Fruit fly (Drosophila melanogaster) whole organism, pupa: ENCODE measurements around the gene mRpS31.

ENCODE experiments used
- CG10348 ChIP-seq: fragments of 200-800 bp; sonication (Bioruptor generic); IDR thresholded peaks from 2 replicates; pipeline ENCODE4 v1.3.6; 2022; ENCODE audit warnings: missing biosample characterization, missing genetic modification characterization
- CG12605 ChIP-seq: fragments of 200-800 bp; sonication (Bioruptor generic); IDR thresholded peaks from 2 replicates; pipeline ENCODE4 v1.3.6; 2022; ENCODE audit warnings: missing biosample characterization, missing genetic modification characterization
- CG13204 ChIP-seq: fragments of 200-800 bp; sonication (Bioruptor generic); optimal IDR thresholded peaks from 2 replicates; lab custom pipeline; 2018; ENCODE audit warnings: missing biosample characterization, mild to moderate bottlenecking, missing genetic modification characterization, moderate library complexity
- CG14655 ChIP-seq: fragments of 200-800 bp; sonication (Bioruptor generic); optimal IDR thresholded peaks from 3 replicates; lab custom pipeline; 2017; ENCODE audit warnings: mild to moderate bottlenecking, missing biosample characterization, missing genetic modification reagents, missing genetic modification characterization
- CG15710 ChIP-seq: fragments of 200-800 bp; sonication (Bioruptor generic); optimal IDR thresholded peaks from 2 replicates; lab custom pipeline; 2018; ENCODE audit warnings: missing biosample characterization, mild to moderate bottlenecking, missing genetic modification characterization, moderate library complexity
- CG17806 ChIP-seq: fragments of 200-800 bp; sonication (Bioruptor generic); optimal IDR thresholded peaks from 2 replicates; lab custom pipeline; 2018; ENCODE audit warnings: missing biosample characterization, mild to moderate bottlenecking, missing genetic modification characterization, moderate library complexity
- CG32121 ChIP-seq: fragments of 200-800 bp; sonication (Bioruptor generic); IDR thresholded peaks from 2 replicates; pipeline ENCODE4 v1.3.6; 2022; ENCODE audit warnings: missing biosample characterization, missing genetic modification characterization
- CG34367 ChIP-seq: fragments of 200-800 bp; sonication (Bioruptor generic); optimal IDR thresholded peaks from 2 replicates; lab custom pipeline; 2018; ENCODE audit warnings: missing biosample characterization, mild to moderate bottlenecking, missing genetic modification characterization
- CG4496 ChIP-seq: fragments of 200-800 bp; sonication (Bioruptor generic); IDR thresholded peaks from 3 replicates; pipeline ENCODE4 v1.3.6; 2022; ENCODE audit warnings: missing biosample characterization, missing genetic modification characterization
- CG8159 ChIP-seq: fragments of 200-800 bp; sonication (Bioruptor generic); optimal IDR thresholded peaks from 3 replicates; lab custom pipeline; 2018; ENCODE audit warnings: missing biosample characterization, mild to moderate bottlenecking, missing genetic modification characterization, moderate library complexity
- CG8301 ChIP-seq: fragments of 200-800 bp; sonication (Bioruptor generic); optimal IDR thresholded peaks from 2 replicates; lab custom pipeline; 2018; ENCODE audit warnings: missing biosample characterization, mild to moderate bottlenecking, missing genetic modification characterization
- CG9948 ChIP-seq: fragments of 200-800 bp; sonication (Bioruptor generic); optimal IDR thresholded peaks from 2 replicates; lab custom pipeline; 2018; ENCODE audit warnings: missing biosample characterization, mild to moderate bottlenecking, missing genetic modification characterization, moderate library complexity
- D1 ChIP-seq: fragments of 200-800 bp; sonication (Bioruptor generic); optimal IDR thresholded peaks from 2 replicates; lab custom pipeline; 2018; ENCODE audit warnings: missing biosample characterization, mild to moderate bottlenecking, missing genetic modification characterization, moderate library complexity
- EcR ChIP-seq: fragments of 200-800 bp; sonication (Bioruptor generic); optimal IDR thresholded peaks from 3 replicates; lab custom pipeline; 2019; ENCODE audit warnings: missing biosample characterization, missing genetic modification characterization, mild to moderate bottlenecking, moderate library complexity, missing genetic modification reagents
- Ets98B ChIP-seq: fragments of 200-800 bp; sonication (Bioruptor generic); IDR thresholded peaks from 2 replicates; pipeline ENCODE4 v1.3.6; 2022; ENCODE audit warnings: missing biosample characterization, missing genetic modification characterization
- Pif1A ChIP-seq: fragments of 200-800 bp; sonication (Bioruptor generic); optimal IDR thresholded peaks from 3 replicates; lab custom pipeline; 2016; ENCODE audit warnings: missing biosample characterization, missing genetic modification characterization
- Pif1B ChIP-seq: fragments of 200-800 bp; sonication (Bioruptor generic); optimal IDR thresholded peaks from 3 replicates; lab custom pipeline; 2016; ENCODE audit warnings: missing biosample characterization, missing genetic modification characterization
- Snoo ChIP-seq: fragments of 200-800 bp; sonication (Bioruptor generic); optimal IDR thresholded peaks from 3 replicates; lab custom pipeline; 2017; ENCODE audit warnings: missing biosample characterization, mild to moderate bottlenecking, missing genetic modification characterization, inconsistent platforms
- fd96Ca ChIP-seq: fragments of 200-800 bp; sonication (Bioruptor generic); IDR thresholded peaks from 3 replicates; pipeline ENCODE4 v1.3.6; 2022; ENCODE audit warnings: missing biosample characterization, missing genetic modification characterization
- gl ChIP-seq: fragments of 200-800 bp; sonication (Bioruptor generic); optimal IDR thresholded peaks from 2 replicates; lab custom pipeline; 2018; ENCODE audit warnings: missing biosample characterization, mild to moderate bottlenecking, missing genetic modification characterization
- rn ChIP-seq: fragments of 200-800 bp; sonication (Bioruptor generic); IDR thresholded peaks from 2 replicates; pipeline ENCODE4 v1.3.6; 2022; ENCODE audit warnings: missing biosample characterization, missing genetic modification characterization

Gene mRpS31

dm6 chr3L:16042640-16043039 lies 37.6 kb downstream of the mRpS31 start:
- TF ChIP-seq Ets98B (GFP tag; lab: Robert Waterston, UW) (peak; percentile 4; the same call in 1 of the 2 replicates), gl (tag; lab: Kevin White, UChicago) (no peak), CG4496 (GFP tag; lab: Robert Waterston, UW) (peak; percentile 43), CG34367 (tag; lab: Kevin White, UChicago) (no peak), CG12605 (GFP tag; lab: Robert Waterston, UW) (peak; percentile 45), D1 (tag; lab: Kevin White, UChicago) (no peak)

- TF ChIP-seq CG8159 (tag; lab: Kevin White, UChicago): peak; percentile 95
- TF ChIP-seq D1 (tag; lab: Kevin White, UChicago): peak; percentile 81
- TF ChIP-seq gl (tag; lab: Kevin White, UChicago): peak; percentile 53
- peak; percentile 61; the same call in 2 of the 3 replicates for TF ChIP-seq CG4496 (GFP tag; lab: Robert Waterston, UW)
- peak; percentile 36; the same call in 1 of the 3 replicates for TF ChIP-seq fd96Ca (GFP tag; lab: Robert Waterston, UW)
- TF ChIP-seq CG12605 (GFP tag; lab: Robert Waterston, UW): peak; percentile 48; the same call in 1 of the 2 replicates
- TF ChIP-seq CG8301 (tag; lab: Kevin White, UChicago): peak; percentile 82
- TF ChIP-seq Ets98B (GFP tag; lab: Robert Waterston, UW): peak; percentile 36; the same call in 1 of the 2 replicates
- peak; percentile 48 for TF ChIP-seq Pif1B (GFP tag; lab: Kevin White, UChicago)
- peak; percentile 90 for TF ChIP-seq EcR
- TF ChIP-seq CG9948: peak; percentile 86
- no peak for TF ChIP-seq CG10348 (GFP tag; lab: Robert Waterston, UW)
- peak; percentile 4; the same call in 1 of the 2 replicates for TF ChIP-seq rn (GFP tag; lab: Robert Waterston, UW)
- TF ChIP-seq Snoo (tag; lab: Kevin White, UChicago): peak; percentile 77
- TF ChIP-seq CG14655 (GFP tag; lab: Kevin White, UChicago): peak; percentile 88
- TF ChIP-seq CG32121: peak; percentile 60
- peak; percentile 49 for TF ChIP-seq Pif1A (GFP tag; lab: Kevin White, UChicago)
- peak; percentile 81 for TF ChIP-seq CG17806 (tag; lab: Kevin White, UChicago)
- peak; percentile 77 for TF ChIP-seq CG13204 (GFP tag; lab: Kevin White, UChicago)
- TF ChIP-seq CG15710 (tag; lab: Kevin White, UChicago): peak; percentile 91
- peak; percentile 80 for TF ChIP-seq CG34367 (tag; lab: Kevin White, UChicago)
- TF ChIP-seq, all 21 proteins: peak for 20
Measured at dm6 chr3L:16043045-16043781, 38.2 kb downstream of the mRpS31 start.

- TF ChIP-seq CG12605 (GFP tag; lab: Robert Waterston, UW) (no peak), CG32121 (no peak), CG13204 (GFP tag; lab: Kevin White, UChicago) (no peak), fd96Ca (GFP tag; lab: Robert Waterston, UW) (no peak), gl (tag; lab: Kevin White, UChicago) (no peak), CG15710 (tag; lab: Kevin White, UChicago) (no peak), Pif1A (GFP tag; lab: Kevin White, UChicago) (no peak), CG8301 (tag; lab: Kevin White, UChicago) (no peak), EcR (no peak), CG14655 (GFP tag; lab: Kevin White, UChicago) (no peak), CG8159 (tag; lab: Kevin White, UChicago) (no peak), rn (GFP tag; lab: Robert Waterston, UW) (no peak), Snoo (tag; lab: Kevin White, UChicago) (no peak), CG10348 (GFP tag; lab: Robert Waterston, UW) (no peak)
Measured at dm6 chr3L:16043782-16044352, 38.9 kb downstream of the mRpS31 start.

dm6 chr3L:16045083-16045830 lies 40.3 kb downstream of the mRpS31 start:
- TF ChIP-seq CG12605 (GFP tag; lab: Robert Waterston, UW) (peak; percentile 11; the same call in 1 of the 2 replicates), CG13204 (GFP tag; lab: Kevin White, UChicago) (no peak), CG8301 (tag; lab: Kevin White, UChicago) (no peak), rn (GFP tag; lab: Robert Waterston, UW) (no peak), CG34367 (tag; lab: Kevin White, UChicago) (no peak), Pif1B (GFP tag; lab: Kevin White, UChicago) (no peak), CG8159 (tag; lab: Kevin White, UChicago) (peak; percentile 66), CG32121 (peak; percentile 34), CG15710 (tag; lab: Kevin White, UChicago) (peak; percentile 25), Ets98B (GFP tag; lab: Robert Waterston, UW) (peak; percentile 12; the same call in 1 of the 2 replicates), CG9948 (no peak), EcR (no peak), CG14655 (GFP tag; lab: Kevin White, UChicago) (no peak), CG4496 (GFP tag; lab: Robert Waterston, UW) (peak; percentile 33; the same call in 2 of the 3 replicates), gl (tag; lab: Kevin White, UChicago) (peak; percentile 41), Snoo (tag; lab: Kevin White, UChicago) (no peak), Pif1A (GFP tag; lab: Kevin White, UChicago) (no peak), CG10348 (GFP tag; lab: Robert Waterston, UW) (no peak), fd96Ca (GFP tag; lab: Robert Waterston, UW) (peak; percentile 39; the same call in 1 of the 3 replicates), D1 (tag; lab: Kevin White, UChicago) (no peak), CG17806 (tag; lab: Kevin White, UChicago) (peak; percentile 44)
